Worm (Caenorhabditis elegans): ENCODE data around the gene ZK742.6.

ce11 chrV:7804801-7805163 lies 10.0 kb downstream of the ZK742.6 start, which contains the start of gene xpo-1:
- TF ChIP-seq mdl-1 (tag; optimal IDR thresholded peaks at IDR 0.05) = no peak
- no peak for TF ChIP-seq elt-2 (tag; optimal IDR thresholded peaks at IDR 0.05)
- TF ChIP-seq ztf-11 (tag; optimal IDR thresholded peaks at IDR 0.05) = no peak
